Worm (Caenorhabditis elegans) whole organism, midembryonic: Measurements from ENCODE around the gene appg-2.

Source experiments
- T22C8.4 ChIP-seq: fragments of 200-800 bp; sonication (Bioruptor generic); IDR thresholded peaks from 2 replicates; pipeline ENCODE4 v1.3.6; 2022; ENCODE audit warnings: missing genetic modification characterization, missing compliant biosample characterization
- flt-1 ChIP-seq: fragments of 200-800 bp; sonication (Bioruptor generic); IDR thresholded peaks from 2 replicates; pipeline ENCODE4 v1.3.6; 2022; ENCODE audit warnings: missing genetic modification characterization, missing compliant biosample characterization
- med-1 ChIP-seq: sonication (generic microtip); optimal IDR thresholded peaks from 2 replicates; lab custom pipeline; 2017; ENCODE audit warnings: missing genetic modification characterization, mild to moderate bottlenecking, missing compliant biosample characterization, antibody characterized with exemption, missing genetic modification reagents; ENCODE audit not compliant: insufficient read depth

DNA sequence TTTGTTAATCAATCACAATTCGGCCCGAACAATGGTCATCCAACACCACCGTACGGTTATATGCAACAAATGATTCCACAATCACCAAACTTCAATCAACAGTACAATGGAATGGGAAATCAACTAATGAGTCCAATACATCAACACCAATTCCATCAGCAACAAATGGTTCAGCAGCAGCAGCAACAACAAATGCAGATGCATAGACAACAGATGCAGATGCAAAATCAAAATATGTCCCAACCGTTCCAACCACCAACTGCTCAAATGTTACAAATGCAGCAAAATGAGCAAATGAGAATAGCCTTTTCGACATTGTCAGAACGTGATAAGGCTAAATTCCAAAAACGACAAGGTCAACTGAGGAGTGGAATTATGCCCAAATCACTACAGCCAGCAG lies 24.4 kb upstream of the appg-2 start:
- TF ChIP-seq T22C8.4 (GFP tag; lab: Robert Waterston, UW) (no peak), flt-1 (GFP tag; lab: Robert Waterston, UW) (no peak), med-1 (GFP tag; lab: Kevin White, UChicago) (no peak)
